Fruit fly (Drosophila melanogaster) whole organism, embryonic: ENCODE data around the gene Cisd2.
A peak's percentile ranks its signal among the peaks of the same experiment; 100 is the strongest.

Experiments
- Awh ChIP-seq: fragments of 200-800 bp; sonication (Bioruptor generic); IDR thresholded peaks from 2 replicates; pipeline ENCODE4, ENCODE4 v1.3.6; 2022; ENCODE audit warnings: missing biosample characterization, missing genetic modification characterization
- CG10209 ChIP-seq: fragments of 200-800 bp; sonication (Bioruptor generic); optimal IDR thresholded peaks from 3 replicates; lab custom pipeline; 2017; ENCODE audit warnings: missing biosample characterization, mild to moderate bottlenecking, missing genetic modification characterization, missing genetic modification reagents
- CG10267 ChIP-seq: fragments of 200-800 bp; sonication (Bioruptor generic); optimal IDR thresholded peaks from 2 replicates; lab custom pipeline; 2018; ENCODE audit warnings: missing biosample characterization, mild to moderate bottlenecking, missing genetic modification characterization, moderate library complexity
- CG10565 ChIP-seq: fragments of 200-800 bp; sonication (Bioruptor generic); optimal IDR thresholded peaks from 3 replicates; lab custom pipeline; 2016; ENCODE audit warnings: missing biosample characterization, mild to moderate bottlenecking, missing genetic modification characterization
- CG11723 ChIP-seq: fragments of 200-800 bp; sonication (Bioruptor generic); optimal IDR thresholded peaks from 2 replicates; lab custom pipeline; 2017; ENCODE audit warnings: missing biosample characterization, mild to moderate bottlenecking, missing genetic modification characterization
- CG14441 ChIP-seq: fragments of 200-800 bp; sonication (Bioruptor generic); IDR thresholded peaks from 2 replicates; pipeline ENCODE4 v1.3.6; 2022; ENCODE audit warnings: missing biosample characterization, missing genetic modification characterization
- CG15514 ChIP-seq: fragments of 200-800 bp; sonication (Bioruptor generic); optimal IDR thresholded peaks from 3 replicates; lab custom pipeline; 2017; ENCODE audit warnings: missing biosample characterization, missing genetic modification characterization, mild to moderate bottlenecking, moderate library complexity, missing genetic modification reagents
- CG1647 ChIP-seq: fragments of 200-800 bp; sonication (Bioruptor generic); optimal IDR thresholded peaks from 3 replicates; lab custom pipeline; 2016; ENCODE audit warnings: missing biosample characterization, missing genetic modification characterization
- CG1832 ChIP-seq: fragments of 200-800 bp; sonication (Bioruptor generic); optimal IDR thresholded peaks from 2 replicates; lab custom pipeline; 2017; ENCODE audit warnings: missing biosample characterization, mild to moderate bottlenecking, missing genetic modification characterization, inconsistent platforms
- CG2129 ChIP-seq: fragments of 200-800 bp; sonication (Bioruptor generic); IDR thresholded peaks from 2 replicates; pipeline ENCODE4 v1.3.6; 2022; ENCODE audit warnings: missing biosample characterization, missing genetic modification characterization; ENCODE audit not compliant: partially characterized antibody
- CG2202 ChIP-seq: fragments of 200-800 bp; sonication (Bioruptor generic); optimal IDR thresholded peaks from 2 replicates; lab custom pipeline; 2018; ENCODE audit warnings: missing biosample characterization, mild to moderate bottlenecking, missing genetic modification characterization
- CG32532 ChIP-seq: fragments of 200-800 bp; sonication (Bioruptor generic); IDR thresholded peaks from 2 replicates; pipeline ENCODE4 v1.3.6; 2022; ENCODE audit warnings: missing biosample characterization, missing genetic modification characterization
- CG34224 ChIP-seq: fragments of 200-800 bp; sonication (Bioruptor generic); IDR thresholded peaks from 3 replicates; pipeline ENCODE4 v1.3.6; 2022; ENCODE audit warnings: missing biosample characterization, missing genetic modification characterization; ENCODE audit not compliant: partially characterized antibody
- CG3726 ChIP-seq: fragments of 200-800 bp; sonication (Bioruptor generic); IDR thresholded peaks from 3 replicates; pipeline ENCODE4, ENCODE4 v1.3.6; 2022; ENCODE audit warnings: missing biosample characterization, missing genetic modification characterization
- CG4617 ChIP-seq: fragments of 200-800 bp; sonication (Bioruptor generic); optimal IDR thresholded peaks from 3 replicates; lab custom pipeline; 2016; ENCODE audit warnings: missing biosample characterization, missing genetic modification characterization, borderline replicate concordance
- CG4820 ChIP-seq: fragments of 200-800 bp; sonication (Bioruptor generic); optimal IDR thresholded peaks from 3 replicates; lab custom pipeline; 2016; ENCODE audit warnings: missing biosample characterization, missing genetic modification characterization
- CG6683 ChIP-seq: fragments of 200-800 bp; sonication (Bioruptor generic); optimal IDR thresholded peaks from 2 replicates; lab custom pipeline; 2017; ENCODE audit warnings: missing biosample characterization, mild to moderate bottlenecking, missing genetic modification characterization, missing genetic modification reagents
- CG8388 ChIP-seq: fragments of 200-800 bp; sonication (Bioruptor generic); optimal IDR thresholded peaks from 2 replicates; lab custom pipeline; 2019; ENCODE audit warnings: missing biosample characterization, mild to moderate bottlenecking, missing genetic modification characterization, moderate library complexity
- CG8944 ChIP-seq: fragments of 200-800 bp; sonication (Bioruptor generic); optimal IDR thresholded peaks from 3 replicates; lab custom pipeline; 2016; ENCODE audit warnings: missing biosample characterization, missing genetic modification characterization
- CG9437 ChIP-seq: fragments of 200-800 bp; sonication (Bioruptor generic); optimal IDR thresholded peaks from 2 replicates; lab custom pipeline; 2018; ENCODE audit warnings: missing biosample characterization, mild to moderate bottlenecking, missing genetic modification characterization
- Camta ChIP-seq: fragments of 200-800 bp; sonication (Bioruptor generic); optimal IDR thresholded peaks from 2 replicates; lab custom pipeline; 2016; ENCODE audit warnings: missing biosample characterization, missing genetic modification characterization
- CrebB ChIP-seq: fragments of 200-800 bp; sonication (Bioruptor generic); optimal IDR thresholded peaks from 3 replicates; lab custom pipeline; 2018; ENCODE audit warnings: missing biosample characterization, mild to moderate bottlenecking, missing genetic modification characterization
- Doc3 ChIP-seq: fragments of 200-800 bp; sonication (Bioruptor generic); IDR thresholded peaks from 3 replicates; pipeline ENCODE4 v1.3.6; 2022; ENCODE audit warnings: missing biosample characterization, missing genetic modification characterization; ENCODE audit not compliant: partially characterized antibody
- Fer2 ChIP-seq: fragments of 200-800 bp; sonication (Bioruptor generic); optimal IDR thresholded peaks from 2 replicates; lab custom pipeline; 2018; ENCODE audit warnings: missing biosample characterization, mild to moderate bottlenecking, missing genetic modification characterization, moderate library complexity
- HmgD ChIP-seq: fragments of 200-800 bp; sonication (Bioruptor generic); optimal IDR thresholded peaks from 3 replicates; lab custom pipeline; 2016; ENCODE audit warnings: missing biosample characterization, missing genetic modification characterization
- Hr3 ChIP-seq: fragments of 200-800 bp; sonication (Bioruptor generic); optimal IDR thresholded peaks from 3 replicates; lab custom pipeline; 2016; ENCODE audit warnings: missing biosample characterization, missing genetic modification characterization
- Lhr ChIP-seq: fragments of 200-800 bp; sonication (Bioruptor generic); optimal IDR thresholded peaks from 3 replicates; lab custom pipeline; 2017; ENCODE audit warnings: mild to moderate bottlenecking, missing biosample characterization, missing genetic modification reagents, missing genetic modification characterization
- MESR4 ChIP-seq: fragments of 200-800 bp; sonication (Bioruptor generic); optimal IDR thresholded peaks from 2 replicates; lab custom pipeline; 2018; ENCODE audit warnings: missing biosample characterization, mild to moderate bottlenecking, missing genetic modification characterization, moderate library complexity
- NC2α ChIP-seq: fragments of 200-800 bp; sonication (Bioruptor generic); optimal IDR thresholded peaks from 2 replicates; lab custom pipeline; 2016; ENCODE audit warnings: missing biosample characterization, missing genetic modification characterization
- Oaz ChIP-seq: fragments of 200-800 bp; sonication (Bioruptor generic); IDR thresholded peaks from 2 replicates; pipeline ENCODE4 v1.3.6; 2022; ENCODE audit warnings: missing biosample characterization, missing genetic modification characterization
- Six4 ChIP-seq: fragments of 200-800 bp; sonication (Bioruptor generic); optimal IDR thresholded peaks from 2 replicates; lab custom pipeline; 2016; ENCODE audit warnings: missing biosample characterization, missing genetic modification characterization
- Ssrp ChIP-seq: fragments of 200-800 bp; sonication (Bioruptor generic); optimal IDR thresholded peaks from 2 replicates; lab custom pipeline; 2018; ENCODE audit warnings: missing biosample characterization, mild to moderate bottlenecking, missing genetic modification characterization, moderate library complexity
- Xbp1 ChIP-seq: fragments of 200-800 bp; sonication (Bioruptor generic); optimal IDR thresholded peaks from 3 replicates; lab custom pipeline; 2016; ENCODE audit warnings: missing biosample characterization, mild to moderate bottlenecking, missing genetic modification characterization
- abd-A ChIP-seq: fragments of 200-800 bp; sonication (Bioruptor generic); optimal IDR thresholded peaks from 3 replicates; lab custom pipeline; 2019; ENCODE audit warnings: missing biosample characterization, mild to moderate bottlenecking, missing genetic modification characterization, moderate library complexity
- bbx ChIP-seq: fragments of 200-800 bp; sonication (Bioruptor generic); IDR thresholded peaks from 2 replicates; pipeline ENCODE4 v1.3.6; 2022; ENCODE audit warnings: missing biosample characterization, missing genetic modification characterization; ENCODE audit not compliant: partially characterized antibody
- bcd ChIP-seq: fragments of 200-800 bp; sonication (Bioruptor generic); optimal IDR thresholded peaks from 2 replicates; lab custom pipeline; 2017; ENCODE audit warnings: missing biosample characterization, mild to moderate bottlenecking, missing genetic modification characterization
- br ChIP-seq: fragments of >200 bp; optimal IDR thresholded peaks from 2 replicates; lab custom pipeline; 2017
- esg ChIP-seq: fragments of 200-800 bp; sonication (Bioruptor generic); conservative IDR thresholded peaks from 2 replicates; pipeline ENCODE4 v1.3.6; 2022; ENCODE audit warnings: missing biosample characterization, missing genetic modification characterization
- gt ChIP-seq: fragments of 200-800 bp; sonication (Bioruptor generic); IDR thresholded peaks from 2 replicates; pipeline ENCODE4 v1.3.6; 2022; ENCODE audit warnings: missing biosample characterization, missing genetic modification characterization
- lab ChIP-seq: fragments of 200-800 bp; sonication (Bioruptor generic); optimal IDR thresholded peaks from 3 replicates; lab custom pipeline; 2017; ENCODE audit warnings: missing biosample characterization, missing genetic modification characterization, mild to moderate bottlenecking, moderate library complexity, missing genetic modification reagents
- lola ChIP-seq, 3 experiments: fragments of >200 bp in 2 of 3; fragments of 200-800 bp in 1 of 3; sonication (Bioruptor generic) in 1 of 3; optimal IDR thresholded peaks; 2 replicates each; lab custom pipeline; 2017 to 2019; ENCODE audit warnings: missing biosample characterization in 3 of 3, missing genetic modification characterization in 3 of 3, mild to moderate bottlenecking in 1 of 3, moderate library complexity in 1 of 3
- maf-S ChIP-seq: fragments of 200-800 bp; sonication (Bioruptor generic); optimal IDR thresholded peaks from 2 replicates; lab custom pipeline; 2016; ENCODE audit warnings: missing biosample characterization, missing genetic modification characterization
- nom ChIP-seq: fragments of 200-800 bp; sonication (Bioruptor generic); optimal IDR thresholded peaks from 2 replicates; lab custom pipeline; 2017; ENCODE audit warnings: missing biosample characterization, missing genetic modification characterization, mild to moderate bottlenecking, moderate library complexity, missing genetic modification reagents
- onecut ChIP-seq: fragments of 200-800 bp; sonication (Bioruptor generic); IDR thresholded peaks from 2 replicates; pipeline ENCODE4 v1.3.6; 2022; ENCODE audit warnings: missing biosample characterization, missing genetic modification characterization
- otp ChIP-seq: fragments of 200-800 bp; sonication (Bioruptor generic); IDR thresholded peaks from 3 replicates; pipeline ENCODE4, ENCODE4 v1.3.6; 2022; ENCODE audit warnings: missing biosample characterization, missing genetic modification characterization
- pb ChIP-seq: fragments of 200-800 bp; sonication (Bioruptor generic); optimal IDR thresholded peaks from 3 replicates; lab custom pipeline; 2016; ENCODE audit warnings: missing biosample characterization, missing genetic modification characterization
- psq ChIP-seq: fragments of 200-800 bp; sonication (Bioruptor generic); optimal IDR thresholded peaks from 2 replicates; lab custom pipeline; 2017; ENCODE audit warnings: missing biosample characterization, missing genetic modification characterization
- run ChIP-seq: fragments of 200-800 bp; sonication (Bioruptor generic); optimal IDR thresholded peaks from 3 replicates; lab custom pipeline; 2018; ENCODE audit warnings: missing biosample characterization, mild to moderate bottlenecking, missing genetic modification characterization
- slou ChIP-seq: fragments of 200-800 bp; sonication (Bioruptor generic); optimal IDR thresholded peaks from 3 replicates; lab custom pipeline; 2016; ENCODE audit warnings: missing biosample characterization, missing genetic modification characterization
- yki ChIP-seq: fragments of >200 bp; optimal IDR thresholded peaks from 3 replicates; lab custom pipeline; 2018

Gene Cisd2

dm6 chr3R:29214262-29214661 is 9.0 kb downstream of the Cisd2 start (continued):
- TF ChIP-seq MESR4 (GFP tag; lab: Kevin White, UChicago) (peak; percentile 92), Doc3 (GFP tag; lab: Robert Waterston, UW) (no peak), NC2α (peak; percentile 99), maf-S (peak; percentile 99), psq (peak; percentile 95), CG11723 (peak; percentile 99), bbx (GFP tag; lab: Robert Waterston, UW) (peak; percentile 45), CG9437 (peak; percentile 95), bcd (peak; percentile 99), CG1647 (GFP tag; lab: Kevin White, UChicago) (peak; percentile 99), Fer2 (peak; percentile 97), CG10565 (GFP tag; lab: Kevin White, UChicago) (peak; percentile 97), CG8944 (GFP tag; lab: Kevin White, UChicago) (peak; percentile 98), lola (GFP tag; optimal IDR thresholded peaks at IDR 0.05; lab: Kevin White, UChicago) (peak in 1 of 3 experiments; percentile 99), CG2202 (tag; lab: Kevin White, UChicago) (peak; percentile 99), Oaz (GFP tag; lab: Robert Waterston, UW) (peak; percentile 99), Lhr (GFP tag; lab: Kevin White, UChicago) (peak; percentile 99), Six4 (peak; percentile 99), run (tag; lab: Kevin White, UChicago) (peak; percentile 98), br (lab: Kevin White, UChicago) (no peak), abd-A (tag; lab: Kevin White, UChicago) (peak; percentile 93), CrebB (peak; percentile 99), Awh (GFP tag; lab: Robert Waterston, UW) (peak; percentile 99), nom (GFP tag; lab: Kevin White, UChicago) (peak; percentile 99), lab (peak; percentile 100), CG4820 (peak; percentile 99), CG8388 (GFP tag; lab: Kevin White, UChicago) (peak; percentile 99), CG1832 (GFP tag; lab: Kevin White, UChicago) (no peak), yki (lab: Kevin White, UChicago) (no peak), esg (GFP tag; lab: Robert Waterston, UW) (peak; percentile 99), slou (GFP tag; lab: Kevin White, UChicago) (peak; percentile 98), CG10209 (peak; percentile 99), Xbp1 (peak; percentile 99), CG6683 (GFP tag; lab: Kevin White, UChicago) (peak; percentile 98), Ssrp (tag; lab: Kevin White, UChicago) (peak; percentile 98), Hr3 (GFP tag; lab: Kevin White, UChicago) (peak; percentile 99), pb (GFP tag; lab: Kevin White, UChicago) (peak; percentile 98), onecut (GFP tag; lab: Robert Waterston, UW) (peak; percentile 99), CG14441 (peak; percentile 99), CG15514 (GFP tag; lab: Kevin White, UChicago) (peak; percentile 95), CG34224 (peak; percentile 25; the same call in 1 of the 3 replicates), CG2129 (no peak), HmgD (peak; percentile 98), CG32532 (GFP tag; lab: Robert Waterston, UW) (peak; percentile 99), Camta (peak; percentile 99), CG10267 (peak; percentile 98), otp (peak; percentile 100), CG4617 (peak; percentile 99), CG3726 (GFP tag; lab: Robert Waterston, UW) (peak; percentile 99), gt (GFP tag; lab: Robert Waterston, UW) (peak; percentile 98)
